Fruit fly (Drosophila melanogaster) whole organism, pupa: ENCODE results near the gene dob.

Experiments used
- CG10348 ChIP-seq: fragments of 200-800 bp; sonication (Bioruptor generic); IDR thresholded peaks from 2 replicates; pipeline ENCODE4 v1.3.6; 2022; ENCODE audit warnings: missing biosample characterization, missing genetic modification characterization
- CG12605 ChIP-seq: fragments of 200-800 bp; sonication (Bioruptor generic); IDR thresholded peaks from 2 replicates; pipeline ENCODE4 v1.3.6; 2022; ENCODE audit warnings: missing biosample characterization, missing genetic modification characterization
- CG13204 ChIP-seq: fragments of 200-800 bp; sonication (Bioruptor generic); optimal IDR thresholded peaks from 2 replicates; lab custom pipeline; 2018; ENCODE audit warnings: missing biosample characterization, mild to moderate bottlenecking, missing genetic modification characterization, moderate library complexity
- CG14655 ChIP-seq: fragments of 200-800 bp; sonication (Bioruptor generic); optimal IDR thresholded peaks from 3 replicates; lab custom pipeline; 2017; ENCODE audit warnings: mild to moderate bottlenecking, missing biosample characterization, missing genetic modification reagents, missing genetic modification characterization
- CG15710 ChIP-seq: fragments of 200-800 bp; sonication (Bioruptor generic); optimal IDR thresholded peaks from 2 replicates; lab custom pipeline; 2018; ENCODE audit warnings: missing biosample characterization, mild to moderate bottlenecking, missing genetic modification characterization, moderate library complexity
- CG17806 ChIP-seq: fragments of 200-800 bp; sonication (Bioruptor generic); optimal IDR thresholded peaks from 2 replicates; lab custom pipeline; 2018; ENCODE audit warnings: missing biosample characterization, mild to moderate bottlenecking, missing genetic modification characterization, moderate library complexity
- CG32121 ChIP-seq: fragments of 200-800 bp; sonication (Bioruptor generic); IDR thresholded peaks from 2 replicates; pipeline ENCODE4 v1.3.6; 2022; ENCODE audit warnings: missing biosample characterization, missing genetic modification characterization
- CG34367 ChIP-seq: fragments of 200-800 bp; sonication (Bioruptor generic); optimal IDR thresholded peaks from 2 replicates; lab custom pipeline; 2018; ENCODE audit warnings: missing biosample characterization, mild to moderate bottlenecking, missing genetic modification characterization
- CG4496 ChIP-seq: fragments of 200-800 bp; sonication (Bioruptor generic); IDR thresholded peaks from 3 replicates; pipeline ENCODE4 v1.3.6; 2022; ENCODE audit warnings: missing biosample characterization, missing genetic modification characterization
- CG8159 ChIP-seq: fragments of 200-800 bp; sonication (Bioruptor generic); optimal IDR thresholded peaks from 3 replicates; lab custom pipeline; 2018; ENCODE audit warnings: missing biosample characterization, mild to moderate bottlenecking, missing genetic modification characterization, moderate library complexity
- CG8301 ChIP-seq: fragments of 200-800 bp; sonication (Bioruptor generic); optimal IDR thresholded peaks from 2 replicates; lab custom pipeline; 2018; ENCODE audit warnings: missing biosample characterization, mild to moderate bottlenecking, missing genetic modification characterization
- CG9948 ChIP-seq: fragments of 200-800 bp; sonication (Bioruptor generic); optimal IDR thresholded peaks from 2 replicates; lab custom pipeline; 2018; ENCODE audit warnings: missing biosample characterization, mild to moderate bottlenecking, missing genetic modification characterization, moderate library complexity
- D1 ChIP-seq: fragments of 200-800 bp; sonication (Bioruptor generic); optimal IDR thresholded peaks from 2 replicates; lab custom pipeline; 2018; ENCODE audit warnings: missing biosample characterization, mild to moderate bottlenecking, missing genetic modification characterization, moderate library complexity
- EcR ChIP-seq: fragments of 200-800 bp; sonication (Bioruptor generic); optimal IDR thresholded peaks from 3 replicates; lab custom pipeline; 2019; ENCODE audit warnings: missing biosample characterization, missing genetic modification characterization, mild to moderate bottlenecking, moderate library complexity, missing genetic modification reagents
- Ets98B ChIP-seq: fragments of 200-800 bp; sonication (Bioruptor generic); IDR thresholded peaks from 2 replicates; pipeline ENCODE4 v1.3.6; 2022; ENCODE audit warnings: missing biosample characterization, missing genetic modification characterization
- Pif1A ChIP-seq: fragments of 200-800 bp; sonication (Bioruptor generic); optimal IDR thresholded peaks from 3 replicates; lab custom pipeline; 2016; ENCODE audit warnings: missing biosample characterization, missing genetic modification characterization
- Pif1B ChIP-seq: fragments of 200-800 bp; sonication (Bioruptor generic); optimal IDR thresholded peaks from 3 replicates; lab custom pipeline; 2016; ENCODE audit warnings: missing biosample characterization, missing genetic modification characterization
- Snoo ChIP-seq: fragments of 200-800 bp; sonication (Bioruptor generic); optimal IDR thresholded peaks from 3 replicates; lab custom pipeline; 2017; ENCODE audit warnings: missing biosample characterization, mild to moderate bottlenecking, missing genetic modification characterization, inconsistent platforms
- fd96Ca ChIP-seq: fragments of 200-800 bp; sonication (Bioruptor generic); IDR thresholded peaks from 3 replicates; pipeline ENCODE4 v1.3.6; 2022; ENCODE audit warnings: missing biosample characterization, missing genetic modification characterization
- gl ChIP-seq: fragments of 200-800 bp; sonication (Bioruptor generic); optimal IDR thresholded peaks from 2 replicates; lab custom pipeline; 2018; ENCODE audit warnings: missing biosample characterization, mild to moderate bottlenecking, missing genetic modification characterization
- rn ChIP-seq: fragments of 200-800 bp; sonication (Bioruptor generic); IDR thresholded peaks from 2 replicates; pipeline ENCODE4 v1.3.6; 2022; ENCODE audit warnings: missing biosample characterization, missing genetic modification characterization

Gene dob

DNA sequence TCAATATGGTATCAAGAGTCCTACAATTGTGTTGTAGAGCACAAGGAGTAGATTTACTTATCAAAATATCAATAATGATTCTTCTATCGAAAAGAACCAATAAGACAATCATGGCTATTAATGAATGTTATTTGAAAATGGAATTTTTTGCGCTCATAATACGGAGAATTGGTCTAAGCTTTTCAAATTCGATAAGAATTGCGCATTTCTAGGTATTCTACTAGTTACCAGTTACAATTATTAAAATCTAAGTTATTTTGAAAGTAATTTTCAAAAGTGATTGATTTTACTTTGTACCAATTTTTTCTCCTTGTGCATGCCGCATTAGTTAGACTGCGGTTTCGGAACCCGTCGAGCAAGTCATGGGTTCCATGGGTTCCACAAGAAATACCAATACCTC lies 3.3 kb downstream of the dob start:
- no peak for TF ChIP-seq CG32121 (GFP tag; lab: Robert Waterston, UW)
- no peak for TF ChIP-seq CG15710 (tag; lab: Kevin White, UChicago)
- TF ChIP-seq CG17806 (tag; lab: Kevin White, UChicago), result no peak
- no peak for TF ChIP-seq D1 (tag; lab: Kevin White, UChicago)
- TF ChIP-seq CG12605, result no peak
- TF ChIP-seq CG14655 (GFP tag; lab: Kevin White, UChicago), result no peak
- no peak for TF ChIP-seq EcR
- no peak for TF ChIP-seq Ets98B
- TF ChIP-seq Pif1A (GFP tag; lab: Kevin White, UChicago), result no peak
- TF ChIP-seq CG9948 (tag; lab: Kevin White, UChicago), result no peak
- no peak for TF ChIP-seq gl
- TF ChIP-seq CG8159 (tag; lab: Kevin White, UChicago), result no peak
- TF ChIP-seq CG4496 (GFP tag; lab: Robert Waterston, UW), result no peak
- no peak for TF ChIP-seq Snoo (tag; lab: Kevin White, UChicago)
- no peak for TF ChIP-seq fd96Ca (GFP tag; lab: Robert Waterston, UW)
- no peak for TF ChIP-seq CG13204 (GFP tag; lab: Kevin White, UChicago)
- TF ChIP-seq CG34367 (tag; lab: Kevin White, UChicago), result no peak

DNA sequence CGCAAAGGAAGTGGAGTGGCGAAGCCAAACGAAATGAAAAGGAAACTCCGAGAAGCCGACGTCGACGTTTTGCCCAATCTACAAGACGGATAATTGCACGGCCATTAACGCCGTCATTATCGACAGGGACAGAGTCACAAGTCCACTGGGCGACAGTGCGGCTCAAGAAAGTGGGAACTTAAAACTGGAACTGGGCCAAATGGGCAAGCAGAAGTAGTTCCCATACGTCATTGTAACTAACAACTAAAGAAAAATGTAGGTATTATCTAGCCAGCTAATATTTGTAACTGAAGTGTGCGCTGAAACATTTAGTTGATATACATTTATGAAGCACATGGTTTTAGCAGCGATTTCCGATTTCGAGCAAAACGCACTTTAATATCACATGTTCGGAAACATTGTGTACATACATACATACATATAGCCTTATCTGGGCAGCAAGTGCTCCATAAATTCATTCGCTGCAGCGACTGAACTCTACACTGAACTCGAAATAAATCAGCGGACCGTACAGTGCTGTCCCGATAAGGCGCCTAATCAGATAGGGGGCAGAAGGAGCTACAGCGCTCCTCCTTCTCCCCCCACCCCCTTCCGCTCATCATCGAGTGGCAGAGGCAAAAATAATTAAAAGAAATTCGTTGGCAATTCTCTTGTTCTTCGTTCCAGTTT lies 4.1 kb downstream of the dob start:
- TF ChIP-seq CG34367 (tag; lab: Kevin White, UChicago) (peak; percentile 12), CG8159 (tag; lab: Kevin White, UChicago) (peak; percentile 37), CG8301 (tag; lab: Kevin White, UChicago) (peak; percentile 25), Snoo (tag; lab: Kevin White, UChicago) (peak; percentile 15), CG14655 (GFP tag; lab: Kevin White, UChicago) (peak; percentile 11), rn (no peak), Pif1A (GFP tag; lab: Kevin White, UChicago) (peak; percentile 43), gl (peak; percentile 23), EcR (peak; percentile 62), CG13204 (GFP tag; lab: Kevin White, UChicago) (no peak), fd96Ca (GFP tag; lab: Robert Waterston, UW) (peak; percentile 29; the same call in 1 of the 3 replicates), Ets98B (peak; percentile 37; the same call in 1 of the 2 replicates), Pif1B (no peak), CG12605 (no peak), D1 (tag; lab: Kevin White, UChicago) (no peak), CG15710 (tag; lab: Kevin White, UChicago) (peak; percentile 29)

DNA sequence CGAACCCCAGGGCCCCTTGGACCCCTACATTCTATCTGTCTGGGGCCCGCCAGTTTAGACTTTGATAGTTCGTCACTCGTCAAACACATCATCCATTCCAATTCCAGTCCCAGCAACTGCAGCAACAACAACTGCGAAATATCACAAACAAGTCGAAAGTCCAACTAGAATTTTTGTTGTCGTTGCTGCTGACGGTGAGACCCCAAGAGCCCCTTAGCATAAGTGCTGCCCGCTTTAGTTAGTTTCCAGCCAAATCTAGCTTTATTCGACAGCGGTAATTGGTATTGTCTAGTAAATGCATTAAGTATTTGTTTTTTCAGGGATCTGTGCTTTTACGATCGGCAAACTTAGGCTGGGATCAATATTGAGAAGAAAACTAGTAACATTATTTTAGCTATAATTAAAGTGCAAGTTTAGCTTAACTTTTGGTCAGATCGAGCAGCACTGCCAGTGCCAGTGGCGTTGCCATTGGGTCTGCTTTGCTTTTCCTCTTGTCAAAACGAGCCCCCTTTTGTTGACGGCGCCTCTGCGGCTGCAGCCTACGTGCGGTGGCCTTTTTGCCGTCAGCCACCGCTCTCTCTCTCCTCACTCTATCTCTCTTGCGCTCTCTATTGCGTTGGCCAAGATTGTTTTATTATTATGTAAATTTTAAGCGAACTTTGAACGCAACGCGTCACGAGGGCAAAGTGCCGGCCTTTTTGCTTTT lies 8.0 kb downstream of the dob start:
- TF ChIP-seq CG17806 (tag; lab: Kevin White, UChicago), result peak; percentile 62
- peak; percentile 92 for TF ChIP-seq CG32121 (GFP tag; lab: Robert Waterston, UW)
- peak; percentile 51 for TF ChIP-seq EcR
- peak; percentile 67 for TF ChIP-seq rn
- peak; percentile 88 for TF ChIP-seq gl
- peak; percentile 61 for TF ChIP-seq D1 (tag; lab: Kevin White, UChicago)
- TF ChIP-seq Pif1B, result peak; percentile 79
- TF ChIP-seq CG15710 (tag; lab: Kevin White, UChicago), result peak; percentile 81
- TF ChIP-seq Snoo (tag; lab: Kevin White, UChicago), result peak; percentile 71
- TF ChIP-seq CG14655 (GFP tag; lab: Kevin White, UChicago), result peak; percentile 91
- peak; percentile 91 for TF ChIP-seq CG4496 (GFP tag; lab: Robert Waterston, UW)
- TF ChIP-seq Pif1A (GFP tag; lab: Kevin White, UChicago), result peak; percentile 90
- peak; percentile 81 for TF ChIP-seq CG13204 (GFP tag; lab: Kevin White, UChicago)
- peak; percentile 74 for TF ChIP-seq CG9948 (tag; lab: Kevin White, UChicago)
- peak; percentile 91 for TF ChIP-seq fd96Ca (GFP tag; lab: Robert Waterston, UW)
- TF ChIP-seq Ets98B, result peak; percentile 87
- TF ChIP-seq CG12605, result peak; percentile 69
- TF ChIP-seq CG10348, result no peak; the same call in 1 of the 2 replicates
- peak; percentile 82 for TF ChIP-seq CG34367 (tag; lab: Kevin White, UChicago)
- peak; percentile 84 for TF ChIP-seq CG8159 (tag; lab: Kevin White, UChicago)
- TF ChIP-seq CG8301 (tag; lab: Kevin White, UChicago), result peak; percentile 88
- TF ChIP-seq, all 21 proteins: peak for 20

DNA sequence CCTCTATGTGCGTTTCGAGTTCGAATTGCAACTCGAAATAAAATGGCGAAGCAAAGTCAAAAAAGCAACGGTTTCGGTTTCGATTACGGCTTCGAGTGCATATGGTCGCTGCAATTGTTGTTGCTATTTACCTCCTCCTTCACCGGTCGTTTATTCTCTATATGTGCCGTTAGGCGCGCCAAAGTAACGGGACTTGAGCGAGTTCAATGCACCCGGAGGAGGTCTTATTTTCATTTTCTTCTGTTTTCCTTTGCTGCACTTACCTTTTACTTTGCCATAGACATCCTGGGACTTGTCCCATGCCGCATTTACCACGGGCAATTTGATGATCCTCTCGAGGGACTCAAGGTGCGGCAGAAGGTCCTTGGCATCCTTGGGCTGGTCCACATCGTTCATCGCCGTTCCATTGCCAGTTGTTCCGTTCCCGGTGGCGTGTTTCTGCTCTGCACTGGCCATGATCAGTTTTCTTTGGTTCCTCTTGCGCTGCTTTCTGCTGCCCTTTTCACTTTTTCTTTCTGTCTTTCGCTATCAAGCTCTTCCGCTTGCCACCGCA lies 8.8 kb downstream of the dob start:
- TF ChIP-seq CG17806 (tag; lab: Kevin White, UChicago) (no peak), CG15710 (tag; lab: Kevin White, UChicago) (no peak), Pif1A (GFP tag; lab: Kevin White, UChicago) (no peak), CG34367 (tag; lab: Kevin White, UChicago) (no peak), EcR (peak; percentile 76)
- TF ChIP-seq, all 21 proteins: peak for 1

dm6 chrX:15076038-15076575 lies 9.3 kb downstream of the dob start, which contains the start of gene Lsd-2:
Lsd-2 (minus strand) TSS chrX:15076220.
- TF ChIP-seq CG12605, result peak; percentile 50; the same call in 1 of the 2 replicates
- TF ChIP-seq CG14655 (GFP tag; lab: Kevin White, UChicago), result peak; percentile 40
- TF ChIP-seq D1 (tag; lab: Kevin White, UChicago), result no peak
- TF ChIP-seq CG8159 (tag; lab: Kevin White, UChicago), result peak; percentile 42
- TF ChIP-seq Snoo (tag; lab: Kevin White, UChicago), result peak; percentile 12
- TF ChIP-seq CG4496 (GFP tag; lab: Robert Waterston, UW), result peak; percentile 53; the same call in 2 of the 3 replicates
- TF ChIP-seq CG10348, result no peak
- TF ChIP-seq CG34367 (tag; lab: Kevin White, UChicago), result peak; percentile 30
- no peak for TF ChIP-seq CG9948 (tag; lab: Kevin White, UChicago)
- no peak for TF ChIP-seq CG8301 (tag; lab: Kevin White, UChicago)
- peak; percentile 37 for TF ChIP-seq Pif1B
- TF ChIP-seq CG17806 (tag; lab: Kevin White, UChicago), result peak; percentile 10
- peak; percentile 50; the same call in 1 of the 3 replicates for TF ChIP-seq fd96Ca (GFP tag; lab: Robert Waterston, UW)
- no peak for TF ChIP-seq EcR
- peak; percentile 9 for TF ChIP-seq CG15710 (tag; lab: Kevin White, UChicago)
- TF ChIP-seq CG32121 (GFP tag; lab: Robert Waterston, UW), result 0 out of 2 replicates have a peak, but pooled peaks have one; percentile 18
- peak; percentile 4 for TF ChIP-seq CG13204 (GFP tag; lab: Kevin White, UChicago)
- no peak for TF ChIP-seq Pif1A (GFP tag; lab: Kevin White, UChicago)
- peak; percentile 31 for TF ChIP-seq gl
- TF ChIP-seq Ets98B, result peak; percentile 51
- TF ChIP-seq rn, result no peak
